Fruit fly (Drosophila melanogaster): Measurements from ENCODE around the gene btn.

Gene btn

dm6 chr3R:22547585-22548022 lies 38.8 kb downstream of the btn start, which contains the start of gene AdipoR (continued):
- TF ChIP-seq usp (GFP tag; optimal IDR thresholded peaks at IDR 0.05) (no peak), vnd (GFP tag; IDR thresholded peaks at IDR 0.05; ENCODE audit: partially characterized antibody) (no peak), kni (GFP tag; optimal IDR thresholded peaks at IDR 0.05) (peak; percentile 35), exex (tag; optimal IDR thresholded peaks at IDR 0.05) (peak; percentile 24), Hmr (GFP tag; optimal IDR thresholded peaks at IDR 0.05) (peak; percentile 31), psq (GFP tag; optimal IDR thresholded peaks at IDR 0.05) (no peak), Side (GFP tag; optimal IDR thresholded peaks at IDR 0.05) (peak; percentile 19), salm (tag; optimal IDR thresholded peaks at IDR 0.05) (no peak), CG15514 (GFP tag; optimal IDR thresholded peaks at IDR 0.05) (peak; percentile 77), CG14860 (GFP tag; IDR thresholded peaks at IDR 0.05; ENCODE audit: partially characterized antibody) (no peak), odd (GFP tag; optimal IDR thresholded peaks at IDR 0.05) (no peak), aop (GFP tag; IDR thresholded peaks at IDR 0.05) (peak; percentile 9; the same call in 1 of the 2 replicates), h (optimal IDR thresholded peaks at IDR 0.05) (no peak), pzg (GFP tag; optimal IDR thresholded peaks at IDR 0.05) (peak; percentile 97), Nf-YC (tag; optimal IDR thresholded peaks at IDR 0.05) (peak; percentile 39), CG12659 (GFP tag; optimal IDR thresholded peaks at IDR 0.05) (peak; percentile 76), inv (GFP tag; IDR thresholded peaks at IDR 0.05; ENCODE audit: partially characterized antibody) (no peak), HHEX (GFP tag; optimal IDR thresholded peaks at IDR 0.05) (no peak), sc (optimal IDR thresholded peaks at IDR 0.05) (no peak), sc (GFP tag; optimal IDR thresholded peaks at IDR 0.05) (no peak), sna (GFP tag; IDR thresholded peaks at IDR 0.05; ENCODE audit: partially characterized antibody) (0 out of 2 replicates have a peak, but pooled peaks have one; percentile 29), Dip3 (GFP tag; optimal IDR thresholded peaks at IDR 0.05) (no peak), ttk (GFP tag; IDR thresholded peaks at IDR 0.05) (no peak), CG3847 (GFP tag; IDR thresholded peaks at IDR 0.05) (peak; percentile 78), CG8924 (tag; optimal IDR thresholded peaks at IDR 0.05) (peak; percentile 42), CoRest (tag; optimal IDR thresholded peaks at IDR 0.05) (peak; percentile 34), CG12391 (tag; optimal IDR thresholded peaks at IDR 0.05) (peak; percentile 35), seq (GFP tag; IDR thresholded peaks at IDR 0.05) (no peak), CG9437 (GFP tag; optimal IDR thresholded peaks at IDR 0.05) (peak; percentile 38), amos (GFP tag; IDR thresholded peaks at IDR 0.05; ENCODE audit: partially characterized antibody) (peak; percentile 63; the same call in 1 of the 2 replicates), CG10267 (tag; optimal IDR thresholded peaks at IDR 0.05) (peak; percentile 56), CG2678 (tag; optimal IDR thresholded peaks at IDR 0.05) (peak; percentile 18), CG18599 (GFP tag; optimal IDR thresholded peaks at IDR 0.05) (no peak), hth (optimal IDR thresholded peaks at IDR 0.05) (no peak), Opbp (GFP tag; IDR thresholded peaks at IDR 0.05; ENCODE audit: partially characterized antibody) (peak; percentile 63; the same call in 1 of the 3 replicates), CG11504 (tag; optimal IDR thresholded peaks at IDR 0.05) (peak; percentile 37), Meics (GFP tag; optimal IDR thresholded peaks at IDR 0.05) (peak; percentile 95), Oaz (GFP tag; IDR thresholded peaks at IDR 0.05) (no peak), CHES-1-like (GFP tag; optimal IDR thresholded peaks at IDR 0.05) (peak; percentile 38), dm (GFP tag; optimal IDR thresholded peaks at IDR 0.05) (peak; percentile 33), en (GFP tag; optimal IDR thresholded peaks at IDR 0.05) (no peak), E2f2 (GFP tag; IDR thresholded peaks at IDR 0.05) (peak; percentile 99), BEAF-32 (GFP tag; optimal IDR thresholded peaks at IDR 0.05) (peak; percentile 62), CG31441 (GFP tag; IDR thresholded peaks at IDR 0.05) (peak; percentile 30; the same call in 1 of the 2 replicates), CG13775 (GFP tag; optimal IDR thresholded peaks at IDR 0.05) (peak; percentile 14), corto (GFP tag; optimal IDR thresholded peaks at IDR 0.05) (no peak), CG31365 (tag; optimal IDR thresholded peaks at IDR 0.05) (no peak), Chrac-16 (GFP tag; optimal IDR thresholded peaks at IDR 0.05) (peak; percentile 13), nmo (GFP tag; optimal IDR thresholded peaks at IDR 0.05) (peak; percentile 58), Atf3 (GFP tag; optimal IDR thresholded peaks at IDR 0.05) (no peak)

Measured in whole organism, embryonic.